Fruit fly (Drosophila melanogaster): ENCODE results near the gene CG32163.

DNA sequence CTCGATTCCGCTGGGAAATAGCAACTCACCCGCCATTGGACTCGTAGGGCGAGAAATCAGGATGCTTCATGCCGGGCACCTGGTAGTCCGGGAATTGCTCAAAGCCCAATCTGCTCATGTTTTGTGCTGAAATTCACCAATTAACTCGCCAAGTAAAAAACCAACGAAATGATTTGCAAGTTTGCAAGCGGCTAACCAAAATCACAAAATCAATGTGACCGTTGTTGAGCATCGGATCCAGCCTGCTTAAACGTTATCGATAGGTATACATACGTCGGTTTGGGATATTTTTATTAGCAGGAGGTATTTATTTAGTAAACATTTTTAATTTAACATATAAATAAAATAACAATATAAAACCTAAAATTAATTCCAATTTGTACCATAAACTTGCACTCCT is 23.2 kb downstream of the CG32163 start, which contains the start of gene Prosbeta6:
- TF ChIP-seq CG3032 (tag; optimal IDR thresholded peaks at IDR 0.05): no peak
- TF ChIP-seq cyc (GFP tag; optimal IDR thresholded peaks at IDR 0.05): no peak
- no peak for TF ChIP-seq vri (GFP tag; optimal IDR thresholded peaks at IDR 0.05)
